Worm (Caenorhabditis elegans): ENCODE results near the gene T04F3.4.

The T04F3.4 gene

DNA sequence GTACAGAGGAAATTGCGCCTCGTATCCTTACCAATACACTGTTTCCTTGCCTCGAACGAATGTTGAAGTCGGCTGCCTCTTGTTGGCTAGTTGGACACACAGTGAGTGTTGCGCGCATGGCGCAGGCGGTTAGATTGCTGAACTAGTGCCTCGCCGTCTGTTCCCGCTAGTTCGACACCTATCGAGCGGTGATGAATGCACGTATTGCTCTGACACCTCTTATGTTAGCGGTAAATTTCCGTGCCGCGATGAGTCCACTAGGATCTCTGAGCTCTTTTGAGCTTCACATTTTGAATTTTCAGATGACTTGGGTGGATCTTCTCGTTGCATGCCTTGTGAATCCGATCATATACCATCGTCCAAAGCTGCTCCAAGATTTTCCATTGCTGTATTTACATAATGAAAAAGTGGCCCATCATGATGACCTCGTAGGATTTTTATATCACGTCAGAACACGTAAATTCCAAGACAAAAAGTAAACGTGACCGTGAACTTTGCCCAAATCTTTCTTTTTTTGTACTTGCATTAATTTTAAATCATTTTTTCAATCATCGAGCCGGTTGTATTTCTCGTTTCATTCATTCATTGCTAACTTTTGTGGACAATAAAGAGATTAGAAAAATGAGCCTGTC lies 20.1 kb upstream of the T04F3.4 start, which contains the start of gene F55A11.11 (continued):
- TF ChIP-seq jun-1 (tag; optimal IDR thresholded peaks at IDR 0.05) (peak; percentile 14), nhr-77 (tag; optimal IDR thresholded peaks at IDR 0.05) (peak; percentile 12), lin-15B (tag; optimal IDR thresholded peaks at IDR 0.05) (no peak), nhr-25 (tag; optimal IDR thresholded peaks at IDR 0.05; ENCODE audit: borderline replicate concordance, insufficient read depth) (peak; percentile 60), nhr-42 (GFP tag; IDR thresholded peaks at IDR 0.05) (peak; percentile 91), spr-1 (tag; optimal IDR thresholded peaks at IDR 0.05) (peak; percentile 91), mdl-1 (tag; optimal IDR thresholded peaks at IDR 0.05) (peak; percentile 6 to 33), mes-2 (tag; optimal IDR thresholded peaks at IDR 0.05; ENCODE audit: poor library complexity, severe bottlenecking) (peak; percentile 80), arid-1 (GFP tag; conservative IDR thresholded peaks at IDR 0.05) (peak; percentile 94), nhr-10 (tag; optimal IDR thresholded peaks at IDR 0.05) (no peak), nhr-48 (tag; optimal IDR thresholded peaks at IDR 0.05) (peak; percentile 80), Y105C5A.15 (GFP tag; IDR thresholded peaks at IDR 0.05) (peak; percentile 95), nhr-102 (tag; optimal IDR thresholded peaks at IDR 0.05) (peak; percentile 82)

DNA sequence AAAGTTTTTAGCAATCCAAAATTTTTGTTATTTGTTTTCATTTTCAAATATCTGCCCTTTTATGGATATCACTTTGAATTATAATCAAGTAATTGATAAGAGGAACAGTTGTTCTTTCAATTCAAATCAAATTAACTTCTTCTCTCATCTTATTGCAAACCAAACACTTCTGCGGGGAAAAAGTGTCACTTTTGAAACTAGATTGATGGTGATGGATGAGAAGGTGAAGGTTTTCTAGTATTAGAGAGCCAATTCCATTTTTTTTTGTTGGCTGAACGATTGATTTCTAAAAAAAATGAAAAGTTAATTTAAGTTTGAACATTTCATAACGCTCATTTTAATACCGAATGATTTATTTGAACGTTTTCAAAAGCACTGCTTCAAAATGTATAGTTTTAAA lies 17.0 kb upstream of the T04F3.4 start:
- TF ChIP-seq tra-1 (GFP tag; IDR thresholded peaks at IDR 0.05): no peak
- no peak for TF ChIP-seq pqm-1 (tag; optimal IDR thresholded peaks at IDR 0.05)
- peak in 1 of 2 experiments; percentile 19 for TF ChIP-seq lsy-2 (tag; optimal IDR thresholded peaks at IDR 0.05)
- no peak for TF ChIP-seq php-3 (GFP tag; IDR thresholded peaks at IDR 0.05)
- TF ChIP-seq unc-62 (GFP tag; optimal IDR thresholded peaks at IDR 0.05 in 1 of 2): peak in 1 of 2 experiments; percentile 97
- no peak for TF ChIP-seq unc-62 (tag; optimal IDR thresholded peaks at IDR 0.05)
- 0 out of 2 replicates have a peak, but pooled peaks have one; percentile 57 for TF ChIP-seq ceh-20 (GFP tag; IDR thresholded peaks at IDR 0.05)
- TF ChIP-seq nhr-28 (tag; optimal IDR thresholded peaks at IDR 0.05): peak; percentile 15
- no peak for TF ChIP-seq ama-1 (optimal IDR thresholded peaks at IDR 0.05)

DNA sequence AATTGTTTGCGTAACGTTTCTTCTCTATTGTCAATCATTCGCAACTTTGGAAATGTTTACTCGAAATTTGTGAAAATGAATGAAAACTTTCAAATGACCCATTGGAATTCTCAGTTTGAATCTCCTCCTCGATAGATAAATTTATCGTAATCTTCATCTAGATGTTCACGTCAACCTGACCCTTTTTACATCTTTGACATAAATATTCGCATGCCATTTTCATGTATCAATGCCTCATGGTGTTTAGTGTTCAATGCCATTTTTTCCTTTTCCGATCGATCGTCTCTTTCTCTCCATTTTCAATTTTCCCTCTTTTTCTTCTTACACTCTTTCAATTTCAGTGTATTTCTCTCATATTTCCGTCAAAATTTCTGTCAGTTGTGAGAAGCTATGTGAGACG lies 16.5 kb upstream of the T04F3.4 start:
- TF ChIP-seq lim-7 (GFP tag; IDR thresholded peaks at IDR 0.05) (no peak), nhr-237 (tag; optimal IDR thresholded peaks at IDR 0.05) (no peak), hlh-30 (tag; optimal IDR thresholded peaks at IDR 0.05; ENCODE audit: insufficient read depth) (peak; percentile 6)

DNA sequence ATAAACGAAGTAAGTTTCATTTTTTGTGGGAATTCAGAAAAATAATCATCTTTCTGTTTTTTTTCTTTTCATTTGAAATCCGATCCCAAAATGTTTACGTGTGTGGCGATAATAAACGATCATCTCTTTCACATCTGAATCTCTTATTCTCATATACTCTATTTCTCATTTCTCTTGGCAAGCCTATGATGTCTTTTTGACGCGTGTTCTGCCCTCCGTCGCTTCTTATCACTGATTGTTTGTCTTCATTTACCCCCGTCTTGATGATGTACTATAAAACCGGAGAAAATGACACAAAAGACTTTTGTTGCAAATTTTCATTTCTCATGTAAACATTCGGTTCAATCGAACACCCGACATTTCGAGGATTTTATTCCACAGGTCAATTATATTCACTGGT lies 15.0 kb upstream of the T04F3.4 start:
- no peak for TF ChIP-seq ceh-32 (tag; optimal IDR thresholded peaks at IDR 0.05; ENCODE audit: poor library complexity)
- TF ChIP-seq nhr-77 (tag; optimal IDR thresholded peaks at IDR 0.05): no peak
- no peak for TF ChIP-seq R02D3.7 (tag; optimal IDR thresholded peaks at IDR 0.05)
- no peak for TF ChIP-seq cey-2 (tag; optimal IDR thresholded peaks at IDR 0.05; ENCODE audit: borderline replicate concordance, insufficient read depth)
- no peak for TF ChIP-seq spr-1 (tag; optimal IDR thresholded peaks at IDR 0.05)
- no peak for TF ChIP-seq aly-2 (tag; optimal IDR thresholded peaks at IDR 0.05)
- TF ChIP-seq tra-1 (GFP tag; IDR thresholded peaks at IDR 0.05): 0 out of 2 replicates have a peak, but pooled peaks have one; percentile 31
- no peak for TF ChIP-seq F10B5.3 (tag; optimal IDR thresholded peaks at IDR 0.05)
- TF ChIP-seq T26A8.4 (GFP tag; IDR thresholded peaks at IDR 0.05): no peak
- TF ChIP-seq nhr-102 (tag; optimal IDR thresholded peaks at IDR 0.05): no peak
- peak; percentile 44 for TF ChIP-seq mep-1 (tag; optimal IDR thresholded peaks at IDR 0.05)
- TF ChIP-seq nhr-28 (tag; optimal IDR thresholded peaks at IDR 0.05): peak; percentile 71
- TF ChIP-seq lir-3 (tag; optimal IDR thresholded peaks at IDR 0.05): no peak
- no peak for TF ChIP-seq unc-130 (GFP tag; optimal IDR thresholded peaks at IDR 0.05)
- no peak for TF ChIP-seq D1046.2 (GFP tag; IDR thresholded peaks at IDR 0.05)
- TF ChIP-seq egl-27 (tag; optimal IDR thresholded peaks at IDR 0.05): no peak
- TF ChIP-seq unc-62 (GFP tag; optimal IDR thresholded peaks at IDR 0.05 in 1 of 2): no peak
- TF ChIP-seq unc-62 (tag; optimal IDR thresholded peaks at IDR 0.05): no peak
- TF ChIP-seq dve-1 (tag; optimal IDR thresholded peaks at IDR 0.05; ENCODE audit: insufficient read depth): peak; percentile 75
- no peak for TF ChIP-seq Y5F2A.4 (GFP tag; optimal IDR thresholded peaks at IDR 0.05)
- TF ChIP-seq zip-11 (GFP tag; IDR thresholded peaks at IDR 0.05): no peak
- TF ChIP-seq lin-39 (tag; optimal IDR thresholded peaks at IDR 0.05): no peak
- TF ChIP-seq daf-8 (GFP tag; IDR thresholded peaks at IDR 0.05): no peak
- TF ChIP-seq arid-1 (GFP tag; conservative IDR thresholded peaks at IDR 0.05): no peak
- peak; percentile 58 for TF ChIP-seq dmd-6 (GFP tag; IDR thresholded peaks at IDR 0.05)
- TF ChIP-seq lin-38 (GFP tag; IDR thresholded peaks at IDR 0.05): no peak
- no peak for TF ChIP-seq mdt-29 (GFP tag; IDR thresholded peaks at IDR 0.05)
- TF ChIP-seq nhr-11 (tag; optimal IDR thresholded peaks at IDR 0.05): peak; percentile 14

Measured in whole organism, L4 larva.